Fruit fly (Drosophila melanogaster): Measurements from ENCODE around the gene GlcAT-S.

The GlcAT-S gene

DNA sequence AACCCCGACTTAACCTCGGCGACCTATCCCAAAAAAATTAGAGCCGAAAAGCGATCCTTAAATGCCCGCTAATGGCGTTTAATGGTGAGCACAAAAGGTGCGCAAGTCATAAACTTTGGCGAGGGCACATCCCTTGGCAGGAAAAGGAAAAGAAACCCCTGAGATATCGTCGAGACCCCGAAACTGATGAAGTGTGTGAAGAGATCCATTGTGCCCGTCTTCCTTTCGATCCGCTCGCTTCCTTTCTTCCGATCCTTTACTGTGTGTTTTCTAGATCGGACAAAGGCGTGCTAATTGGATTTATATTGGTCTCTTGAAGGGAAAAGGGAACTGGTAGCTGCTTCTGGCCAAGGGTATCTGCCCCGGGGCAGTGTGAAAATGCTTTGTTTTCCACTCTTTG, 15.0 kb upstream of the GlcAT-S start (continued):
- TF ChIP-seq sna (GFP tag; IDR thresholded peaks at IDR 0.05; ENCODE audit: partially characterized antibody) (no peak), CG15601 (tag; optimal IDR thresholded peaks at IDR 0.05) (no peak)

DNA sequence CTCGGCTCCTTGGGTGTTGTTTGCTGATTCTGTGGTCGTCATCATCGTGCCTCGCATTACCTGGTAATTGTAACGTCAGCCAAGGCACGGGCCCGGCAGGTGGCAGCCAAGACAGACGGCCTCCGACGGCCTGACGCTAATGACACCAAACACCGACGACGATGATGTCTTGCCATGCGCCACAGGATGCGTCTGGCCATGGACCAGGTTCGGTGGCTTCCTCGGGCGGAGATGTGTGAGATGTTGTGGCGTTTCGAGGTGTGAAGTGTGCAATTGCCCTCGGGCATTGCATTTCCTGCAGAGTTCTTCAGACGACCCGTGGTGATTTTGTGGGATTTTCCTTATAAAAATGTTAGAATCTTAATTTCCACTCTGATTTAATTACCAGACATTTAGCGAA, 14.2 kb upstream of the GlcAT-S start:
- TF ChIP-seq jing (GFP tag; optimal IDR thresholded peaks at IDR 0.05) (no peak), pros (GFP tag; optimal IDR thresholded peaks at IDR 0.05) (no peak), ab (GFP tag; optimal IDR thresholded peaks at IDR 0.05) (no peak), zen (tag; optimal IDR thresholded peaks at IDR 0.05) (peak; percentile 99), CG17361 (GFP tag; IDR thresholded peaks at IDR 0.05) (no peak), Stat92E (GFP tag; optimal IDR thresholded peaks at IDR 0.05) (no peak), ato (GFP tag; IDR thresholded peaks at IDR 0.05; ENCODE audit: partially characterized antibody) (no peak), CG9932 (GFP tag; IDR thresholded peaks at IDR 0.05) (no peak), CG3726 (GFP tag; IDR thresholded peaks at IDR 0.05) (no peak), tll (GFP tag; optimal IDR thresholded peaks at IDR 0.05) (peak in 1 of 2 experiments; percentile 77), twi (tag; optimal IDR thresholded peaks at IDR 0.05) (peak; percentile 20), cad (GFP tag; optimal IDR thresholded peaks at IDR 0.05) (peak; percentile 41), D (optimal IDR thresholded peaks at IDR 0.05) (peak; percentile 53), D (GFP tag; optimal IDR thresholded peaks at IDR 0.05) (no peak)

dm6 chr2L:9607997-9608563, 8.2 kb upstream of the GlcAT-S start, which contains the start of gene gcm2:
TSS of gene gcm2 (plus strand) at chr2L:9608562.
- TF ChIP-seq Trl (optimal IDR thresholded peaks at IDR 0.05): peak; percentile 47 to 82
- no peak for TF ChIP-seq Trl (GFP tag; optimal IDR thresholded peaks at IDR 0.05)
- TF ChIP-seq grn (GFP tag; optimal IDR thresholded peaks at IDR 0.05): peak; percentile 20
- TF ChIP-seq Nf-YB (GFP tag; optimal IDR thresholded peaks at IDR 0.05): peak; percentile 96
- no peak for TF ChIP-seq Pdp1 (GFP tag; optimal IDR thresholded peaks at IDR 0.05)
- TF ChIP-seq CG6854 (GFP tag; optimal IDR thresholded peaks at IDR 0.05): no peak
- TF ChIP-seq gcm (GFP tag; optimal IDR thresholded peaks at IDR 0.05): peak; percentile 98
- TF ChIP-seq CG16779 (GFP tag; IDR thresholded peaks at IDR 0.05): 0 out of 2 replicates have a peak, but pooled peaks have one; percentile 15
- peak; percentile 49 for TF ChIP-seq Deaf1 (tag; optimal IDR thresholded peaks at IDR 0.05)
- TF ChIP-seq cg (GFP tag; optimal IDR thresholded peaks at IDR 0.05): peak; percentile 60
- TF ChIP-seq sd (tag; optimal IDR thresholded peaks at IDR 0.05): peak; percentile 41
- no peak for TF ChIP-seq mirr (GFP tag; optimal IDR thresholded peaks at IDR 0.05)
- TF ChIP-seq CG2199 (GFP tag; IDR thresholded peaks at IDR 0.05): no peak
- no peak for TF ChIP-seq disco-r (GFP tag; optimal IDR thresholded peaks at IDR 0.05)
- peak; percentile 47 for TF ChIP-seq Jarid2 (GFP tag; optimal IDR thresholded peaks at IDR 0.05)
- peak; percentile 95 for TF ChIP-seq Nf-YC (tag; optimal IDR thresholded peaks at IDR 0.05)
- TF ChIP-seq lov (optimal IDR thresholded peaks at IDR 0.05): no peak
- 0 out of 3 replicates have a peak, but pooled peaks have one; percentile 4 for TF ChIP-seq lov (GFP tag; IDR thresholded peaks at IDR 0.05)
- peak; percentile 64 for TF ChIP-seq nerfin-1 (tag; optimal IDR thresholded peaks at IDR 0.05)
- TF ChIP-seq crol (GFP tag; IDR thresholded peaks at IDR 0.05): peak; percentile 12; the same call in 1 of the 2 replicates

dm6 chr2L:9609337-9609856, 6.9 kb upstream of the GlcAT-S start:
- TF ChIP-seq cwo (GFP tag; optimal IDR thresholded peaks at IDR 0.05) (no peak), CG18599 (GFP tag; optimal IDR thresholded peaks at IDR 0.05) (no peak), CG32772 (GFP tag; IDR thresholded peaks at IDR 0.05) (no peak), CG6765 (GFP tag; optimal IDR thresholded peaks at IDR 0.05) (no peak), CG13296 (GFP tag; optimal IDR thresholded peaks at IDR 0.05) (no peak), CG4360 (GFP tag; IDR thresholded peaks at IDR 0.05) (peak; percentile 23; the same call in 1 of the 2 replicates), Myb (GFP tag; optimal IDR thresholded peaks at IDR 0.05) (no peak), Hr51 (GFP tag; optimal IDR thresholded peaks at IDR 0.05) (no peak), oc (tag; optimal IDR thresholded peaks at IDR 0.05) (peak; percentile 60), CG8944 (GFP tag; optimal IDR thresholded peaks at IDR 0.05) (no peak), btn (GFP tag; optimal IDR thresholded peaks at IDR 0.05) (no peak)

All from whole organism, embryonic.